Fruit fly (Drosophila melanogaster): ENCODE results near the gene CG14864.

dm6 chr3R:15250454-15250853 is 17.9 kb downstream of the CG14864 start:
- TF ChIP-seq psq (optimal IDR thresholded peaks at IDR 0.05) (no peak), Myc (optimal IDR thresholded peaks at IDR 0.05) (no peak), insv (optimal IDR thresholded peaks at IDR 0.05) (no peak), h (optimal IDR thresholded peaks at IDR 0.05) (no peak)

Data from Kc167 (cell line).